Worm (Caenorhabditis elegans) whole organism, late embryonic: ENCODE data around the gene F42G2.5.

ENCODE experiments used
- ama-1 ChIP-seq: fragments of 150-350 bp; optimal IDR thresholded peaks from 2 replicates; lab custom pipeline; 2014
- ceh-18 ChIP-seq: sonication (generic microtip); optimal IDR thresholded peaks from 2 replicates; lab custom pipeline; 2016; ENCODE audit warnings: missing genetic modification characterization, missing compliant biosample characterization
- ceh-19 ChIP-seq: fragments of 200-800 bp; sonication (Bioruptor generic); optimal IDR thresholded peaks from 2 replicates; lab custom pipeline; 2018; ENCODE audit warnings: mild to moderate bottlenecking, missing genetic modification characterization, missing compliant biosample characterization
- dmd-4 ChIP-seq: sonication (generic microtip); optimal IDR thresholded peaks from 2 replicates; lab custom pipeline; 2016; ENCODE audit warnings: borderline replicate concordance, missing genetic modification characterization, missing compliant biosample characterization
- dve-1 ChIP-seq: sonication (generic microtip); optimal IDR thresholded peaks from 2 replicates; lab custom pipeline; 2017; ENCODE audit warnings: antibody characterized with exemption, mild to moderate bottlenecking, missing genetic modification characterization, missing compliant biosample characterization
- nhr-11 ChIP-seq: fragments of 150-350 bp; optimal IDR thresholded peaks from 2 replicates; lab custom pipeline; 2014; ENCODE audit warnings: missing biosample characterization, missing genetic modification characterization
- pax-1 ChIP-seq: fragments of 150-350 bp; optimal IDR thresholded peaks from 2 replicates; lab custom pipeline; 2014; ENCODE audit warnings: missing biosample characterization, missing genetic modification characterization
- pha-4 ChIP-seq: fragments of 150-350 bp; optimal IDR thresholded peaks from 2 replicates; lab custom pipeline; 2018; ENCODE audit warnings: missing biosample characterization, missing genetic modification reagents, missing genetic modification characterization
- ref-2 ChIP-seq: sonication (generic microtip); optimal IDR thresholded peaks from 2 replicates; lab custom pipeline; 2016; ENCODE audit warnings: missing genetic modification characterization, missing compliant biosample characterization
- syd-9 ChIP-seq: sonication (generic microtip); optimal IDR thresholded peaks from 2 replicates; lab custom pipeline; 2016; ENCODE audit warnings: mild to moderate bottlenecking, missing genetic modification characterization, moderate library complexity, missing compliant biosample characterization
- tbx-7 ChIP-seq: sonication (generic microtip); optimal IDR thresholded peaks from 2 replicates; lab custom pipeline; 2016; ENCODE audit warnings: missing genotype, missing genetic modification characterization, missing compliant biosample characterization
- unc-3 ChIP-seq, 2 experiments: fragments of 200-800 bp in 1 of 2; sonication (Bioruptor generic) in 1 of 2; sonication (generic microtip) in 1 of 2; conservative IDR thresholded peaks in 1 of 2; optimal IDR thresholded peaks in 1 of 2; 2 replicates each; pipeline versions ENCODE4 v1.3.6 to Lab custom; 2016 to 2022; ENCODE audit warnings: missing compliant biosample characterization in 2 of 2, missing genetic modification characterization in 2 of 2, missing genetic modification reagents in 1 of 2

DNA sequence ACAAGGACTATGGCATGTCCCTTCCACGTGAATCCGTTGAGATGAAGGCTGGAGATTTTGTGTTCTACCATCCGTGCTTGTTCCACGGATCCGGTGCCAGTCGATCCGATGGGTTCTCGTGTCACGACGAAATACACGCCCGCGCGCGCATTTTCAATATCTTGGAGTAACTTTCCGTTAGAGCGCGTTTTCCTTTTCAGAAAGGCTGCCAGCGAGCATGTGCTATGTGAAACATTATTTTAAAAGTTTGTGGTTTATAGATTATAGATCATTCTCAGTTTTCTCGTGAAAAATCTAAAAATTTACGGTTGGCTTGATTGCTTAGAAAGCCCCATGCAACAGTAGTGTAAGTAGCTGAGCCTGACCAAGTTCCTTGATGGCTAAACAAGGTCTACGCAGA, 1.0 kb upstream of the F42G2.5 start, which contains the start of gene fbxc-20:
- TF ChIP-seq unc-3 (GFP tag; conservative IDR thresholded peaks at IDR 0.05; lab: Robert Waterston, UW) (no peak), unc-3 (tag; optimal IDR thresholded peaks at IDR 0.05; lab: Kevin White, UChicago) (no peak), pha-4 (tag; lab: Kevin White, UChicago) (no peak), tbx-7 (tag; lab: Kevin White, UChicago) (no peak), ama-1 (lab: Kevin White, UChicago) (no peak), syd-9 (no peak), ceh-18 (tag; lab: Kevin White, UChicago) (no peak), dmd-4 (tag; lab: Kevin White, UChicago) (no peak), nhr-11 (no peak), pax-1 (no peak), ceh-19 (GFP tag; lab: Kevin White, UChicago) (no peak), ref-2 (tag; lab: Kevin White, UChicago) (no peak), dve-1 (tag; lab: Kevin White, UChicago) (no peak)
